Fruit fly (Drosophila melanogaster) whole organism, wandering third instar larva: ENCODE results near the gene Nipsnap.
A peak's percentile ranks its signal among the peaks of the same experiment; 100 is the strongest.

Experiments
- Abd-B ChIP-seq: fragments of >200 bp; optimal IDR thresholded peaks from 2 replicates; lab custom pipeline; 2017; ENCODE audit warnings: missing biosample characterization, missing genetic modification characterization
- CG32264 ChIP-seq: fragments of 200-800 bp; sonication (Bioruptor generic); optimal IDR thresholded peaks from 2 replicates; lab custom pipeline; 2016; ENCODE audit warnings: missing biosample characterization, missing genetic modification characterization
- CrebA ChIP-seq: fragments of 200-800 bp; sonication (Bioruptor generic); optimal IDR thresholded peaks from 2 replicates; lab custom pipeline; 2016; ENCODE audit warnings: missing biosample characterization, mild to moderate bottlenecking, missing genetic modification characterization, borderline replicate concordance
- Dfd ChIP-seq: fragments of >200 bp; optimal IDR thresholded peaks from 2 replicates; lab custom pipeline; 2017; ENCODE audit warnings: missing biosample characterization, missing genetic modification characterization
- Dif ChIP-seq: fragments of 200-275, 200-300 bp; sonication (Bioruptor generic); optimal IDR thresholded peaks from 2 replicates; lab custom pipeline; 2018; ENCODE audit warnings: missing biosample characterization, missing genetic modification characterization; ENCODE audit not compliant: partially characterized antibody
- HLH106 ChIP-seq: fragments of 200-800 bp; optimal IDR thresholded peaks from 3 replicates; lab custom pipeline; 2019; ENCODE audit warnings: missing biosample characterization, mild to moderate bottlenecking, missing genetic modification characterization, moderate library complexity
- Hnf4 ChIP-seq: fragments of 200-800 bp; sonication (Bioruptor generic); optimal IDR thresholded peaks from 2 replicates; lab custom pipeline; 2016; ENCODE audit warnings: missing biosample characterization, mild to moderate bottlenecking, missing genetic modification characterization
- Hr78 ChIP-seq: fragments of >200 bp; optimal IDR thresholded peaks from 2 replicates; lab custom pipeline; 2017; ENCODE audit warnings: missing biosample characterization, missing genetic modification characterization
- Hr83 ChIP-seq: fragments of 200-300 bp; sonication (Bioruptor generic); optimal IDR thresholded peaks from 2 replicates; lab custom pipeline; 2016; ENCODE audit warnings: missing biosample characterization, mild to moderate bottlenecking, missing genetic modification characterization, moderate library complexity; ENCODE audit not compliant: poor library complexity, severe bottlenecking
- Jra ChIP-seq: sonication (Bioruptor generic); optimal IDR thresholded peaks from 2 replicates; lab custom pipeline; 2016; ENCODE audit warnings: missing biosample characterization, missing genetic modification characterization
- Mio ChIP-seq: sonication (Bioruptor generic); optimal IDR thresholded peaks from 2 replicates; lab custom pipeline; 2016; ENCODE audit warnings: missing biosample characterization, missing genetic modification characterization
- OdsH ChIP-seq: fragments of 200-800 bp; sonication (Bioruptor generic); optimal IDR thresholded peaks from 2 replicates; lab custom pipeline; 2016; ENCODE audit warnings: missing biosample characterization, mild to moderate bottlenecking, missing genetic modification characterization
- Rel ChIP-seq, 2 experiments: fragments of 200-800 bp; sonication (Bioruptor generic) in 1 of 2; optimal IDR thresholded peaks; 2 replicates in 1 of 2; 3 replicates in 1 of 2; lab custom pipeline; 2016 to 2019; ENCODE audit warnings: mild to moderate bottlenecking in 2 of 2, missing biosample characterization in 2 of 2, missing genetic modification characterization in 2 of 2, moderate library complexity in 1 of 2
- Sp1 ChIP-seq: fragments of 200-800 bp; sonication (Bioruptor generic); optimal IDR thresholded peaks from 3 replicates; lab custom pipeline; 2019; ENCODE audit warnings: missing biosample characterization, mild to moderate bottlenecking, missing genetic modification characterization, moderate library complexity
- Vsx2 ChIP-seq: fragments of 200-300, 225-300 bp; sonication (Bioruptor generic); optimal IDR thresholded peaks from 2 replicates; lab custom pipeline; 2018; ENCODE audit warnings: missing biosample characterization, missing genetic modification characterization; ENCODE audit not compliant: partially characterized antibody
- br ChIP-seq: fragments of 200-800 bp; sonication (Bioruptor generic); optimal IDR thresholded peaks from 2 replicates; lab custom pipeline; 2016; ENCODE audit warnings: missing biosample characterization, missing genetic modification characterization
- brk ChIP-seq: fragments of 200-800 bp; sonication (Bioruptor generic); optimal IDR thresholded peaks from 2 replicates; lab custom pipeline; 2016; ENCODE audit warnings: missing biosample characterization, mild to moderate bottlenecking, missing genetic modification characterization
- dl ChIP-seq, 2 experiments: fragments of 175-275, 200-275 bp in 1 of 2; fragments of 200-275 bp in 1 of 2; sonication (Bioruptor generic); optimal IDR thresholded peaks; lab custom pipeline; 2018; ENCODE audit warnings: mild to moderate bottlenecking in 2 of 2, missing biosample characterization in 2 of 2, missing genetic modification characterization in 2 of 2, moderate library complexity in 2 of 2; ENCODE audit not compliant: partially characterized antibody in 2 of 2, insufficient read depth in 1 of 2
- dmrt93B ChIP-seq: fragments of 200-800 bp; sonication (Bioruptor generic); optimal IDR thresholded peaks from 2 replicates; lab custom pipeline; 2018; ENCODE audit warnings: missing biosample characterization, mild to moderate bottlenecking, missing genetic modification characterization
- dsf ChIP-seq: sonication (Bioruptor generic); optimal IDR thresholded peaks from 2 replicates; lab custom pipeline; 2016; ENCODE audit warnings: missing biosample characterization, missing genetic modification characterization, borderline replicate concordance
- ey ChIP-seq: fragments of 200-800 bp; sonication (Bioruptor generic); optimal IDR thresholded peaks from 2 replicates; lab custom pipeline; 2016; ENCODE audit warnings: missing biosample characterization, missing genetic modification characterization
- foxo ChIP-seq, 2 experiments: fragments of 200-800 bp; sonication (Bioruptor generic); optimal IDR thresholded peaks; 2 replicates in 1 of 2; 3 replicates in 1 of 2; lab custom pipeline; 2016 to 2017; ENCODE audit warnings: missing biosample characterization in 2 of 2, missing genetic modification characterization in 2 of 2
- fru ChIP-seq: fragments of 200-800 bp; sonication (Bioruptor generic); optimal IDR thresholded peaks from 3 replicates; lab custom pipeline; 2016; ENCODE audit warnings: missing biosample characterization, mild to moderate bottlenecking, missing genetic modification characterization
- h ChIP-seq: fragments of 200-800 bp; sonication (Bioruptor generic); optimal IDR thresholded peaks from 3 replicates; lab custom pipeline; 2016; ENCODE audit warnings: missing biosample characterization, mild to moderate bottlenecking, missing genetic modification characterization
- jim ChIP-seq: fragments of 175-275, 200-325 bp; sonication (Bioruptor generic); optimal IDR thresholded peaks from 2 replicates; lab custom pipeline; 2016; ENCODE audit warnings: missing biosample characterization, mild to moderate bottlenecking, missing genetic modification characterization
- lola ChIP-seq: fragments of >200 bp; optimal IDR thresholded peaks from 2 replicates; lab custom pipeline; 2017; ENCODE audit warnings: missing biosample characterization, missing genetic modification characterization
- pan ChIP-seq: fragments of >200 bp; optimal IDR thresholded peaks from 2 replicates; lab custom pipeline; 2017
- psq ChIP-seq: fragments of 200-800 bp; sonication (Bioruptor generic); optimal IDR thresholded peaks from 3 replicates; lab custom pipeline; 2017; ENCODE audit warnings: missing biosample characterization, mild to moderate bottlenecking, missing genetic modification characterization, moderate library complexity
- rgr ChIP-seq: fragments of 200-800 bp; sonication (Bioruptor generic); optimal IDR thresholded peaks from 3 replicates; lab custom pipeline; 2016; ENCODE audit warnings: missing biosample characterization, mild to moderate bottlenecking, missing genetic modification characterization
- sage ChIP-seq: fragments of 200-800 bp; sonication (Bioruptor generic); optimal IDR thresholded peaks from 2 replicates; lab custom pipeline; 2016; ENCODE audit warnings: missing biosample characterization, mild to moderate bottlenecking, missing genetic modification characterization
- sv ChIP-seq: fragments of 200-800 bp; sonication (Bioruptor generic); optimal IDR thresholded peaks from 3 replicates; lab custom pipeline; 2016; ENCODE audit warnings: missing biosample characterization, missing genetic modification characterization
- tai ChIP-seq: sonication (Bioruptor generic); optimal IDR thresholded peaks from 2 replicates; lab custom pipeline; 2016; ENCODE audit warnings: missing biosample characterization, missing genetic modification characterization
- usp ChIP-seq: fragments of >200 bp; optimal IDR thresholded peaks from 2 replicates; lab custom pipeline; 2017; ENCODE audit warnings: missing biosample characterization, missing genetic modification characterization
- woc ChIP-seq: sonication (Bioruptor generic); optimal IDR thresholded peaks from 2 replicates; lab custom pipeline; 2016; ENCODE audit warnings: missing biosample characterization, mild to moderate bottlenecking, missing genetic modification characterization

Gene Nipsnap

DNA sequence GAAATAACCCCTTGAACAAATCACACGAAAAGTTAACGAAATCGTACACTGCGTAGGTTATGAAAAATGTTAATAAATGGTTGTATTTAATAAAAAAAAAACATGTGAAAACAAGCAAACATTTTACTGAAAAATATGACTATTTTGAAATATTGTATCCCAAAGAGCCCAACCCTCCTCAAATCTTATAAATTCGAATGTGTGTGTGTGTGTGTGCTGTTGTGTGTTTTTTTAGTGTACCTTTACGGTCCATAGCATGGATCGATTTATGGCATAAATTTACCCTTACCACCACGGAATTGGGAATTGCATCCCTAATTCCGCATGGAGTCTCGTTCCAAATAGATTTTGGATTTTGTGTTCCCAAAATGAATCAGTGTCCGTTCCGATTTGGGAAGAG is 30.1 kb upstream of the Nipsnap start:
- TF ChIP-seq Abd-B (GFP tag; lab: Kevin White, UChicago) (no peak), psq (peak; percentile 10), Jra (GFP tag; lab: Kevin White, UChicago) (no peak), usp (no peak), CG32264 (GFP tag; lab: Kevin White, UChicago) (no peak), woc (GFP tag; lab: Kevin White, UChicago) (peak; percentile 45), dl (GFP tag; optimal IDR thresholded peaks at IDR 0.05; lab: Kevin White, UChicago; ENCODE audit: insufficient read depth in 1 of 2, partially characterized antibody in 2 of 2) (no peak), OdsH (GFP tag; lab: Kevin White, UChicago) (peak; percentile 58), sv (GFP tag; lab: Kevin White, UChicago) (peak; percentile 39), br (GFP tag; lab: Kevin White, UChicago) (peak; percentile 42), jim (no peak), fru (GFP tag; lab: Kevin White, UChicago) (peak; percentile 79), dsf (no peak), ey (GFP tag; lab: Kevin White, UChicago) (peak; percentile 63), h (peak; percentile 62), Hnf4 (peak; percentile 44), Hr83 (no peak), Hr78 (GFP tag; lab: Kevin White, UChicago) (no peak), Mio (no peak), sage (GFP tag; lab: Kevin White, UChicago) (peak; percentile 5), Dfd (no peak), rgr (GFP tag; lab: Kevin White, UChicago) (peak; percentile 77), Dif (no peak), foxo (GFP tag; optimal IDR thresholded peaks at IDR 0.05; lab: Kevin White, UChicago) (peak in 1 of 2 experiments; percentile 78)

DNA sequence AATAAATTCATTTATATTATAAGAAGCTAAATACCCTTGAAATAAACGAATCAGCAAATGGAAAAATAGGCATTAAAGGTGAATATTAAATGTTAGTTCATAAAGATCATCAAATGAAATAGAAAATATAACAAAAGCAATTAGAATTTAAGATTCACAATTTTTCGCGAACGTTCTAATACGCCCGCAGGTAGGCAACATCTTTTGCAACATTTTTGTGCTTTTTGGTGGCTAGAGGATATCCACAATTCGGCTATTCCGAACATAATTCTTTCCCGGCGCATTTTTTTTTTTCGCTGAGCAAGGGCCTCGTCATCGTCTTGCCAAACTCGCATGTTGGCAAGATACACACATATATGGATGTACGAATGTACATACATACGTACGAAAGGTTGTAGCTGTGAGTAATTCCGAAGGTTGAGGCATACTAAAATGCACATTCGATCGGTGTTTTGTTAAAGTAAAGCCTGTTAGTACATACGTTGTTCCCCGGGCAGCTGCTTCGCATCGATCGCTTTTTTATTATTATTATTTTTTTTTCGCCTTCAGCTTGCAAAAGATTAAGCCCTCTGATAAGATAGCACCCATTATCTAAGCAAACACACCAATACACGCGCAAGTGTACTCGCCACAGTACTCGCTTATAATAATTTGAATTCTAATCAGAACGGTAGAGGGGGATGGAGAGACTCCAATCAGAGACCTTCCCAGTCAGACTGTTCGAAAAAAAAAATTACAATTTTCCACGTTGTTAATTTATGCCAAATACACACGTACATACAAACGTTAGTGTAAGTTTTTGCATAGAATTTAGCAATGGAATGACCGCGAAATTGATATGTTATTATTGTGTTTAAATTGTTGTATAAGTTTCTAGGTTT is 29.2 kb upstream of the Nipsnap start:
- no peak for TF ChIP-seq brk
- no peak for TF ChIP-seq CrebA (GFP tag; lab: Kevin White, UChicago)
- no peak for TF ChIP-seq sage (GFP tag; lab: Kevin White, UChicago)
- TF ChIP-seq br (GFP tag; lab: Kevin White, UChicago) = peak; percentile 71
- peak; percentile 21 for TF ChIP-seq sv (GFP tag; lab: Kevin White, UChicago)
- peak; percentile 88 for TF ChIP-seq woc (GFP tag; lab: Kevin White, UChicago)
- peak; percentile 60 for TF ChIP-seq OdsH (GFP tag; lab: Kevin White, UChicago)
- TF ChIP-seq dmrt93B (GFP tag; lab: Kevin White, UChicago) = peak; percentile 51
- TF ChIP-seq ey (GFP tag; lab: Kevin White, UChicago) = peak; percentile 79
- no peak for TF ChIP-seq Jra (GFP tag; lab: Kevin White, UChicago)
- TF ChIP-seq Hnf4 = peak; percentile 47
- TF ChIP-seq rgr (GFP tag; lab: Kevin White, UChicago) = peak; percentile 68
- peak; percentile 70 for TF ChIP-seq Sp1 (GFP tag; lab: Kevin White, UChicago)
- TF ChIP-seq h = peak; percentile 82
- TF ChIP-seq Rel (GFP tag; optimal IDR thresholded peaks at IDR 0.05; lab: Kevin White, UChicago) = no peak
- TF ChIP-seq Rel (tag; optimal IDR thresholded peaks at IDR 0.05; lab: Kevin White, UChicago) = peak; percentile 73
- no peak for TF ChIP-seq tai (GFP tag; lab: Kevin White, UChicago)
- TF ChIP-seq foxo (GFP tag; optimal IDR thresholded peaks at IDR 0.05; lab: Kevin White, UChicago) = peak in 1 of 2 experiments; percentile 86
- TF ChIP-seq fru (GFP tag; lab: Kevin White, UChicago) = peak; percentile 89
- peak; percentile 61 for TF ChIP-seq HLH106 (tag; lab: Kevin White, UChicago)
- no peak for TF ChIP-seq Dfd
- TF ChIP-seq psq = peak; percentile 68

DNA sequence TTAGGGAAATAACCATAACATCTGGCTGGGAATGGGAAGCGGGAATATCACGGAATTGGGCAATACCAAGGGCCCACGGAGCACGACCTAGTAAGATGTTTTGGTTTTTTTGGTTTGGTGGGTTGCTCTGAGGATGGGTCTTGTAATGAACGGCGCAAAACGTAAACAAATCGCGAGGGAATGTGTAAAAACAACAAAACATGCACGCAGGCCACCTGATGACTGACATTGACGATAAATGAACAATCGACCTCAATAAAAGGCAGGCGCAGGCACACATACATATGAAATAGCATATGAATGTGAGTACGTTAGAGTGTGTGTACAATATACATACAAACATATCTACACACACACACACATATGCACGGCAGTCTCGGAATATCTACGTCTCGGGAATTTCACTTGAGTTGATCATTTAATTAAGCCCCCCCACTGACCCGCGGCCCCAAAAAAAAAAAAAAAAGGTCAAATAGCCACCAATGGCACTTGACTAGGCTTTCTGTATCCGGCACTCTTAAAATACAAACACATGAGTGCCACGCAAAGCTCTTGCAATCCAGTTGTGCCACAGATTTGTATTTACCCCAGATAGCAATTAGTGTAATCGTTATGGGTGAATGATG is 27.5 kb upstream of the Nipsnap start:
- TF ChIP-seq Hnf4 = no peak
- TF ChIP-seq ey (GFP tag; lab: Kevin White, UChicago) = no peak
- TF ChIP-seq OdsH (GFP tag; lab: Kevin White, UChicago) = no peak
- TF ChIP-seq dl (GFP tag; optimal IDR thresholded peaks at IDR 0.05; lab: Kevin White, UChicago; ENCODE audit: insufficient read depth in 1 of 2, partially characterized antibody in 2 of 2) = no peak
- no peak for TF ChIP-seq Jra (GFP tag; lab: Kevin White, UChicago)
- no peak for TF ChIP-seq Sp1 (GFP tag; lab: Kevin White, UChicago)
- TF ChIP-seq pan = no peak
- no peak for TF ChIP-seq Vsx2 (GFP tag; lab: Kevin White, UChicago)
- no peak for TF ChIP-seq sage (GFP tag; lab: Kevin White, UChicago)
- no peak for TF ChIP-seq sv (GFP tag; lab: Kevin White, UChicago)
- TF ChIP-seq lola (GFP tag; lab: Kevin White, UChicago) = no peak
- no peak for TF ChIP-seq Hr78 (GFP tag; lab: Kevin White, UChicago)
- no peak for TF ChIP-seq Dfd
- TF ChIP-seq woc (GFP tag; lab: Kevin White, UChicago) = no peak
